Worm (Caenorhabditis elegans) whole organism, L2 larva: ENCODE data around the gene dhs-12.
A peak's percentile ranks its signal among the peaks of the same experiment; 100 is the strongest.

Experiments used
- C34F6.9 ChIP-seq: fragments of 150-350 bp; optimal IDR thresholded peaks from 2 replicates; lab custom pipeline; 2014; ENCODE audit warnings: missing biosample characterization, missing genetic modification characterization
- Y55F3AM.14 ChIP-seq: fragments of 200-800 bp; sonication (Bioruptor generic); optimal IDR thresholded peaks from 2 replicates; lab custom pipeline; 2018; ENCODE audit warnings: mild to moderate bottlenecking, missing genetic modification characterization, missing compliant biosample characterization
- alr-1 ChIP-seq: fragments of 150-350 bp; optimal IDR thresholded peaks from 2 replicates; lab custom pipeline; 2014; ENCODE audit warnings: missing biosample characterization, missing genetic modification characterization
- aly-2 ChIP-seq: fragments of 150-350 bp; optimal IDR thresholded peaks from 2 replicates; lab custom pipeline; 2014; ENCODE audit warnings: missing biosample characterization, missing genetic modification characterization
- blmp-1 ChIP-seq: sonication (generic microtip); optimal IDR thresholded peaks from 2 replicates; lab custom pipeline; 2017; ENCODE audit warnings: missing genetic modification characterization, mild to moderate bottlenecking, missing compliant biosample characterization, antibody characterized with exemption, moderate library complexity; ENCODE audit not compliant: insufficient read depth
- ceh-16 ChIP-seq: fragments of 150-350 bp; optimal IDR thresholded peaks from 2 replicates; lab custom pipeline; 2014; ENCODE audit warnings: missing biosample characterization, missing genetic modification characterization
- ceh-82 ChIP-seq: fragments of 150-350 bp; optimal IDR thresholded peaks from 2 replicates; lab custom pipeline; 2014; ENCODE audit warnings: missing biosample characterization, missing genetic modification characterization
- crh-2 ChIP-seq: sonication (generic microtip); optimal IDR thresholded peaks from 2 replicates; lab custom pipeline; 2017; ENCODE audit warnings: missing biosample characterization, missing genetic modification characterization
- egl-27 ChIP-seq: sonication (generic microtip); optimal IDR thresholded peaks from 3 replicates; lab custom pipeline; 2017; ENCODE audit warnings: missing biosample characterization, missing genetic modification reagents, missing genetic modification characterization
- elt-1 ChIP-seq: fragments of 150-350 bp; optimal IDR thresholded peaks from 2 replicates; lab custom pipeline; 2014; ENCODE audit warnings: missing biosample characterization, missing genetic modification characterization
- elt-3 ChIP-seq: sonication (generic microtip); optimal IDR thresholded peaks from 2 replicates; lab custom pipeline; 2017; ENCODE audit warnings: missing biosample characterization, missing genetic modification characterization
- gmeb-1 ChIP-seq: fragments of 150-350 bp; optimal IDR thresholded peaks from 2 replicates; lab custom pipeline; 2014; ENCODE audit warnings: missing biosample characterization, missing genetic modification characterization
- lin-11 ChIP-seq: fragments of 150-350 bp; sonication (generic microtip); optimal IDR thresholded peaks from 2 replicates; lab custom pipeline; 2014; ENCODE audit warnings: missing biosample characterization, missing genetic modification characterization, inconsistent platforms, mixed read lengths
- lin-13 ChIP-seq: fragments of 150-350 bp; optimal IDR thresholded peaks from 2 replicates; lab custom pipeline; 2014; ENCODE audit warnings: missing biosample characterization, missing genetic modification reagents, missing genetic modification characterization
- lin-39 ChIP-seq: fragments of 150-350 bp; optimal IDR thresholded peaks from 2 replicates; lab custom pipeline; 2014; ENCODE audit warnings: missing biosample characterization, missing genetic modification reagents, missing genetic modification characterization
- mab-5 ChIP-seq: fragments of 150-350 bp; optimal IDR thresholded peaks from 2 replicates; lab custom pipeline; 2014; ENCODE audit warnings: missing biosample characterization, missing genetic modification characterization
- mbf-1 ChIP-seq: sonication (generic microtip); optimal IDR thresholded peaks from 2 replicates; lab custom pipeline; 2017; ENCODE audit warnings: missing biosample characterization, missing genetic modification characterization
- mdl-1 ChIP-seq, 2 experiments: fragments of 150-350 bp in 1 of 2; sonication (generic microtip) in 1 of 2; optimal IDR thresholded peaks; 2 replicates each; lab custom pipeline; 2017; ENCODE audit warnings: missing biosample characterization in 2 of 2, missing genetic modification characterization in 2 of 2
- nhr-10 ChIP-seq: sonication (generic microtip); optimal IDR thresholded peaks from 2 replicates; lab custom pipeline; 2017; ENCODE audit warnings: missing biosample characterization, missing genetic modification characterization
- nhr-12 ChIP-seq: fragments of 150-350 bp; optimal IDR thresholded peaks from 2 replicates; lab custom pipeline; 2014; ENCODE audit warnings: missing biosample characterization, missing genetic modification characterization
- nhr-129 ChIP-seq: fragments of 150-350 bp; optimal IDR thresholded peaks from 2 replicates; lab custom pipeline; 2014; ENCODE audit warnings: missing biosample characterization, missing genetic modification characterization
- nhr-23 ChIP-seq: fragments of 150-350 bp; optimal IDR thresholded peaks from 2 replicates; lab custom pipeline; 2014; ENCODE audit warnings: missing biosample characterization, missing genetic modification reagents, missing genetic modification characterization
- nhr-237 ChIP-seq: fragments of 150-350 bp; optimal IDR thresholded peaks from 2 replicates; lab custom pipeline; 2014; ENCODE audit warnings: missing biosample characterization, missing genetic modification characterization
- nhr-25 ChIP-seq: fragments of 150-350 bp; sonication (generic microtip); optimal IDR thresholded peaks from 3 replicates; lab custom pipeline; 2014; ENCODE audit warnings: missing biosample characterization, missing genetic modification characterization
- nhr-6 ChIP-seq: fragments of 150-350 bp; optimal IDR thresholded peaks from 2 replicates; lab custom pipeline; 2014; ENCODE audit warnings: missing biosample characterization, missing genetic modification characterization
- nhr-77 ChIP-seq: fragments of 150-350 bp; optimal IDR thresholded peaks from 2 replicates; lab custom pipeline; 2014; ENCODE audit warnings: missing biosample characterization, missing genetic modification characterization
- sem-4 ChIP-seq: fragments of 150-350 bp; optimal IDR thresholded peaks from 2 replicates; lab custom pipeline; 2014; ENCODE audit warnings: missing biosample characterization, missing genetic modification reagents, missing genetic modification characterization
- sma-3 ChIP-seq: sonication (generic microtip); optimal IDR thresholded peaks from 2 replicates; lab custom pipeline; 2016; ENCODE audit warnings: missing genetic modification reagents, missing genetic modification characterization, missing compliant biosample characterization
- sma-9 ChIP-seq, 2 experiments: fragments of 150-350 bp in 1 of 2; sonication (generic microtip) in 1 of 2; optimal IDR thresholded peaks; 2 replicates each; lab custom pipeline; 2014 to 2016; ENCODE audit warnings: missing genetic modification characterization in 2 of 2, mild to moderate bottlenecking in 1 of 2, missing biosample characterization in 1 of 2, missing compliant biosample characterization in 1 of 2, missing genetic modification reagents in 1 of 2, moderate library complexity in 1 of 2
- zag-1 ChIP-seq: fragments of 150-350 bp; optimal IDR thresholded peaks from 2 replicates; lab custom pipeline; 2014; ENCODE audit warnings: missing biosample characterization, missing genetic modification characterization
- ztf-1 ChIP-seq: fragments of 200-800 bp; sonication (Bioruptor generic); conservative IDR thresholded peaks from 2 replicates; pipeline ENCODE4 v1.3.6; 2022; ENCODE audit warnings: missing genetic modification characterization, missing compliant biosample characterization
- ztf-11 ChIP-seq: sonication (generic microtip); optimal IDR thresholded peaks from 2 replicates; lab custom pipeline; 2017; ENCODE audit warnings: missing biosample characterization, missing genetic modification characterization
- ztf-4 ChIP-seq: fragments of 150-350 bp; optimal IDR thresholded peaks from 2 replicates; lab custom pipeline; 2014; ENCODE audit warnings: missing biosample characterization, missing genetic modification characterization

dhs-12 gene

ce11 chrIV:10157489-10158088 is 15.3 kb downstream of the dhs-12 start, which contains the start of gene ttr-53:
Gene ttr-53, plus strand, starts transcription at chrIV:10158038.
- no peak for TF ChIP-seq C34F6.9 (tag; lab: Kevin White, UChicago)
- TF ChIP-seq ceh-82 (tag; lab: Kevin White, UChicago): no peak
- TF ChIP-seq mdl-1 (tag; optimal IDR thresholded peaks at IDR 0.05; lab: Kevin White, UChicago): no peak

DNA sequence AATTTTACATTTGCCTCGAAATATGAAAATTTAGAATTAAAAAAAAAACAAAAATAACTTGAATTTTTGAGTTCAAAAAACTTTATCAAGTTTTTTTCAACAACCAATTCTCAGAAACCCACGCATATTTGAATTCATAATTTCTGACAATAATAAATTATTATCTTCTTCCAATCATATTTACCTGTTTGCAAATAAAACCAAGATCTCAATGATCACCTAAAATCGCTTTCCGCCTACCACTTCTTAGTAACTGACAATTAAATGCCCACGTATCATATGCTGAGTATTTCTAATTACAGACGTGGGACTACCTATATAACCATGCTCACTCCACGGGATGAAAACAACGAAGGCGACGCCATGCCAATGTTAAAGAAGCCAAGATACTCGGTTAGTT is 19.5 kb downstream of the dhs-12 start, which contains the start of gene pps-1:
Gene pps-1, plus strand, starts transcription at position 301 of the 400 bp plus-strand sequence.
- TF ChIP-seq nhr-237 (tag; lab: Kevin White, UChicago) (no peak), elt-1 (tag; lab: Kevin White, UChicago) (no peak), zag-1 (tag; lab: Kevin White, UChicago) (no peak), lin-11 (tag; lab: Kevin White, UChicago) (no peak), sma-3 (GFP tag; lab: Kevin White, UChicago) (no peak), nhr-77 (tag; lab: Kevin White, UChicago) (no peak), alr-1 (tag; lab: Kevin White, UChicago) (no peak), ztf-4 (tag; lab: Kevin White, UChicago) (no peak), nhr-6 (tag; lab: Kevin White, UChicago) (no peak), elt-3 (tag; lab: Kevin White, UChicago) (no peak), nhr-10 (no peak), sem-4 (tag; lab: Kevin White, UChicago) (no peak)

DNA sequence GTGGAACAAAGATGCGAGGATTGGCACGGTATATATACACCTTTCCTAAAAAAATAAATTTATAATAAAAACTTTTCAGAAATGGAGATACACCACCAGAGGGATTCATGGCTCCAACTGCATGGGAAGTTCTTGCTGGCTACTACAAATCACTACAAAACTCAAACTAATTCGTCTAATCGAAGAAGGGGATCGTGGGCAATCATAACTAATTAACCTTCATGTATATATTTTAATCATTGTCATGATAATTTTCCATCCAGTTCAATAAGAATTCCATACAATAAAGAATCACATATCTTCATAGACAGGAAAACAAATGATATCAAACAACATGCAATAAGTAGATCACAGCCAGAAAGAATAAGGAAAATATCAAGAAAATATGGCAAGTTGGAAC is 21.8 kb downstream of the dhs-12 start:
- no peak for TF ChIP-seq Y55F3AM.14 (GFP tag; lab: Kevin White, UChicago)
- no peak for TF ChIP-seq ceh-16 (tag; lab: Kevin White, UChicago)
- TF ChIP-seq lin-39 (tag; lab: Kevin White, UChicago): no peak
- no peak for TF ChIP-seq nhr-237 (tag; lab: Kevin White, UChicago)
- TF ChIP-seq nhr-10: no peak
- TF ChIP-seq aly-2 (tag; lab: Kevin White, UChicago): no peak
- no peak for TF ChIP-seq C34F6.9 (tag; lab: Kevin White, UChicago)
- TF ChIP-seq nhr-129 (tag; lab: Kevin White, UChicago): no peak
- TF ChIP-seq sma-3 (GFP tag; lab: Kevin White, UChicago): no peak
- no peak for TF ChIP-seq blmp-1 (tag; lab: Kevin White, UChicago)
- TF ChIP-seq mab-5 (tag; lab: Kevin White, UChicago): no peak
- no peak for TF ChIP-seq lin-13 (GFP tag; lab: Kevin White, UChicago)
- no peak for TF ChIP-seq crh-2 (tag; lab: Kevin White, UChicago)
- no peak for TF ChIP-seq ztf-1 (GFP tag; lab: Robert Waterston, UW)
- no peak for TF ChIP-seq ztf-11
- no peak for TF ChIP-seq sma-9 (GFP tag; optimal IDR thresholded peaks at IDR 0.05; lab: Kevin White, UChicago)
- no peak for TF ChIP-seq sma-9 (tag; optimal IDR thresholded peaks at IDR 0.05; lab: Kevin White, UChicago)
- TF ChIP-seq nhr-25 (tag; lab: Kevin White, UChicago): no peak
- TF ChIP-seq nhr-12: no peak
- TF ChIP-seq egl-27: no peak
- TF ChIP-seq nhr-23 (tag; lab: Kevin White, UChicago): no peak

DNA sequence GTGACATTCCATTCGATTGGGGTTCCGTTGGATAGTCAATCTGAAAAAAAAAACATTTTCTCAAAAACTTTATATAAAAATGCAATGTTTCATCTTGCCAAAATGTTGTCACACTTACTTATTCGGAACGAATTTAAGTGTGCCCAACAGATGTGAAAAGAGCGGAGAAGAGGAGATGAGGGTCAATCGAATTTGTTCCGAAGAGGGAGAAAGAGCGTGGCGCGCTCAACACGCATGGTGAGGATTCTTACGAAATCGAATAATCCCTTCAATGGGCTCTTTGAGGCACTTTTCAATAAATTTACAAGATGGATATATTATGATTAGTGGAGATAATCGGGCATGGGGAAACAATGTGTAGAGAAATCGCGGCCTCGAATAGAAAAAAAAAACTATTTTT is 28.6 kb downstream of the dhs-12 start:
- peak; percentile 34 for TF ChIP-seq zag-1 (tag; lab: Kevin White, UChicago)
- TF ChIP-seq mbf-1 (tag; lab: Kevin White, UChicago): no peak

DNA sequence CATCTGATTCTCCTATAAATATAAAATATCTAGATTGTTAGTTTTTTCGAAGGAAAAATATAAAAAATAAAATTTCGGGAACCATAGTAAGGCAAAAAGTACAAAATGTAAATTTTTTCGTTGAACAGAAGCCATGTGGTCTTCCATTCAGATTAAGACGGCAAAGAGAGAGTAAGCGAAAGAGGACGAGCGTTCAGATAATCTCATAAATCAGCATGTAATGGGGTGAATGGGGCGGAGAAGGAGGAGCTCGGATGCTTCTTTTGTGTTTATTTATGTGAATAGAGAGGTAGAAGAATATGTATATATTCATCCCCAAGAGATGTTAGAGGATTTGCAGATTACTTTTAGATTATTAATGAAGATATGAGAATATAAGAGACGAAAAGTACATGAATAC is 32.1 kb downstream of the dhs-12 start, which contains the start of gene pxf-1:
Gene pxf-1, minus strand, starts transcription at position 14 of the 400 bp plus-strand sequence.
- TF ChIP-seq gmeb-1 (tag; lab: Kevin White, UChicago) (no peak), mab-5 (tag; lab: Kevin White, UChicago) (peak; percentile 39)
